Worm (Caenorhabditis elegans): Measurements from ENCODE around the gene F40G9.15.

- no peak for TF ChIP-seq pqm-1 (tag; optimal IDR thresholded peaks at IDR 0.05)
- TF ChIP-seq ces-1 (GFP tag; optimal IDR thresholded peaks at IDR 0.05): no peak
- TF ChIP-seq nhr-48 (tag; optimal IDR thresholded peaks at IDR 0.05): no peak
- TF ChIP-seq dve-1 (tag; optimal IDR thresholded peaks at IDR 0.05; ENCODE audit: insufficient read depth): no peak
- no peak for TF ChIP-seq ceh-82 (tag; optimal IDR thresholded peaks at IDR 0.05)
- TF ChIP-seq vab-7 (GFP tag; IDR thresholded peaks at IDR 0.05): no peak
- no peak for TF ChIP-seq nhr-25 (tag; optimal IDR thresholded peaks at IDR 0.05; ENCODE audit: borderline replicate concordance, insufficient read depth)
- TF ChIP-seq fkh-10 (GFP tag; optimal IDR thresholded peaks at IDR 0.05): no peak
- no peak for TF ChIP-seq nhr-10 (tag; optimal IDR thresholded peaks at IDR 0.05)
- no peak for TF ChIP-seq lin-39 (tag; optimal IDR thresholded peaks at IDR 0.05)
- TF ChIP-seq lim-7 (GFP tag; IDR thresholded peaks at IDR 0.05): no peak
- TF ChIP-seq nhr-6 (tag; optimal IDR thresholded peaks at IDR 0.05): no peak
Observed at ce11 chrIII:187829-188228, 5.6 kb downstream of the F40G9.15 start, which contains the start of gene mxl-2.
